Worm (Caenorhabditis elegans): ENCODE data around the gene Y14H12A.2.

DNA sequence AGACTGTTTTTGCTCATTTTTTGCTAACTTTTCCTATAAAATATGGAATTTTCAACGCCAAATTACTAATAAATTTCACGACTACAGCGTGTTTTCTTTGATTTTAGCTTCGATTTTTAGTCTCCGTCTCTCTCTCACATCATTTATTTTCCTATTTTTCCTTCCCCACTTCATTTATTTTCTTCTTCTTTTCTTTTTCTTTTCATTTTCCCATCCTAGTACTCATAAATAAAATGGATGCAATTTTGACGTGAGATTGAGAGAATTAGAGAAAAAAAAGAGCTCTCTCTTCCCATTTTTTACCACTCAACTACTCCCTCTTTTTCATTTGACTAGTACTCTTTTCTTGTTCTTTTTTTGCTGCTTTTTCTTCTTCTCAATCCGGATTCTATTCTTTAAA is 29.2 kb downstream of the Y14H12A.2 start:
- TF ChIP-seq ces-1 (GFP tag; optimal IDR thresholded peaks at IDR 0.05) (peak; percentile 78), nhr-28 (tag; optimal IDR thresholded peaks at IDR 0.05) (no peak), nhr-12 (tag; optimal IDR thresholded peaks at IDR 0.05) (no peak), lin-13 (tag; optimal IDR thresholded peaks at IDR 0.05) (no peak), mls-2 (tag; optimal IDR thresholded peaks at IDR 0.05) (no peak), nhr-76 (tag; optimal IDR thresholded peaks at IDR 0.05) (no peak), unc-39 (tag; optimal IDR thresholded peaks at IDR 0.05) (no peak), lsy-2 (tag; optimal IDR thresholded peaks at IDR 0.05) (no peak), elt-1 (tag; optimal IDR thresholded peaks at IDR 0.05; ENCODE audit: borderline replicate concordance, insufficient read depth) (no peak), snpc-4 (tag; optimal IDR thresholded peaks at IDR 0.05) (no peak), ztf-11 (tag; optimal IDR thresholded peaks at IDR 0.05) (no peak), sem-2 (GFP tag; optimal IDR thresholded peaks at IDR 0.05) (no peak), unc-62 (GFP tag; optimal IDR thresholded peaks at IDR 0.05) (no peak), mep-1 (tag; optimal IDR thresholded peaks at IDR 0.05) (no peak)

Measured in whole organism, mixed stage, embryonic.